Worm (Caenorhabditis elegans): Measurements from ENCODE around the gene hog-1.

The hog-1 gene

ce11 chrX:5805872-5806472 lies 48.1 kb downstream of the hog-1 start, which contains the start of gene F13D11.3:
Gene F13D11.3 (minus strand): TSS chrX:5805922.
- TF ChIP-seq nhr-11 (tag; optimal IDR thresholded peaks at IDR 0.05) (no peak), ceh-18 (tag; optimal IDR thresholded peaks at IDR 0.05) (no peak), ref-2 (tag; optimal IDR thresholded peaks at IDR 0.05) (no peak), hlh-13 (GFP tag; optimal IDR thresholded peaks at IDR 0.05) (no peak), ceh-24 (tag; optimal IDR thresholded peaks at IDR 0.05) (no peak), ceh-14 (tag; optimal IDR thresholded peaks at IDR 0.05) (no peak), ceh-2 (tag; optimal IDR thresholded peaks at IDR 0.05) (no peak), unc-55 (GFP tag; optimal IDR thresholded peaks at IDR 0.05) (no peak), pha-4 (tag; optimal IDR thresholded peaks at IDR 0.05) (no peak), K09A11.1 (tag; optimal IDR thresholded peaks at IDR 0.05; ENCODE audit: insufficient read depth) (no peak), elt-4 (tag; optimal IDR thresholded peaks at IDR 0.05) (no peak), madf-2 (tag; optimal IDR thresholded peaks at IDR 0.05) (no peak), pag-3 (tag; optimal IDR thresholded peaks at IDR 0.05; ENCODE audit: borderline replicate concordance) (no peak), nhr-232 (tag; optimal IDR thresholded peaks at IDR 0.05) (no peak), Y22D7AL.16 (tag; optimal IDR thresholded peaks at IDR 0.05) (no peak), ceh-22 (tag; optimal IDR thresholded peaks at IDR 0.05) (no peak), C08G9.2 (tag; optimal IDR thresholded peaks at IDR 0.05) (no peak), dve-1 (tag; optimal IDR thresholded peaks at IDR 0.05) (no peak), T23F11.4 (GFP tag; optimal IDR thresholded peaks at IDR 0.05) (no peak), unc-3 (GFP tag; conservative IDR thresholded peaks at IDR 0.05) (no peak), unc-3 (tag; optimal IDR thresholded peaks at IDR 0.05) (no peak)

ce11 chrX:5803492-5803891 lies 50.6 kb downstream of the hog-1 start:
- TF ChIP-seq ceh-45 (GFP tag; IDR thresholded peaks at IDR 0.05) (no peak), zip-5 (tag; optimal IDR thresholded peaks at IDR 0.05) (no peak)

- TF ChIP-seq hlh-15 (tag; optimal IDR thresholded peaks at IDR 0.05) (no peak), eyg-1 (tag; optimal IDR thresholded peaks at IDR 0.05) (no peak), unc-42 (tag; optimal IDR thresholded peaks at IDR 0.05) (peak; percentile 65), ceh-31 (tag; optimal IDR thresholded peaks at IDR 0.05) (peak; percentile 49)
Observed at ce11 chrX:5802582-5802981, 51.5 kb downstream of the hog-1 start.
